Worm (Caenorhabditis elegans) whole organism, midembryonic: ENCODE measurements around the gene bath-1.
"Not testable (repeated sequence)": the region's sequence is repeated elsewhere in the genome, so short reads cannot be mapped to it uniquely, and the experiment has no call there.

Experiments
- T22C8.4 ChIP-seq: fragments of 200-800 bp; sonication (Bioruptor generic); IDR thresholded peaks from 2 replicates; pipeline ENCODE4 v1.3.6; 2022; ENCODE audit warnings: missing genetic modification characterization, missing compliant biosample characterization
- cog-1 ChIP-seq: sonication (generic microtip); optimal IDR thresholded peaks from 2 replicates; lab custom pipeline; 2016; ENCODE audit warnings: missing genetic modification characterization, missing compliant biosample characterization
- flt-1 ChIP-seq: fragments of 200-800 bp; sonication (Bioruptor generic); IDR thresholded peaks from 2 replicates; pipeline ENCODE4 v1.3.6; 2022; ENCODE audit warnings: missing genetic modification characterization, missing compliant biosample characterization
- med-1 ChIP-seq: sonication (generic microtip); optimal IDR thresholded peaks from 2 replicates; lab custom pipeline; 2017; ENCODE audit warnings: missing genetic modification characterization, mild to moderate bottlenecking, missing compliant biosample characterization, antibody characterized with exemption, missing genetic modification reagents; ENCODE audit not compliant: insufficient read depth
- ztf-23 ChIP-seq: fragments of 200-800 bp; sonication (Bioruptor generic); IDR thresholded peaks from 2 replicates; pipeline ENCODE4 v1.3.6; 2022; ENCODE audit warnings: missing genetic modification reagents, missing genetic modification characterization, missing compliant biosample characterization
- ztf-29 ChIP-seq: fragments of 200-800 bp; sonication (Bioruptor generic); IDR thresholded peaks from 2 replicates; pipeline ENCODE4 v1.3.6; 2022; ENCODE audit warnings: missing genetic modification reagents, missing genetic modification characterization, missing compliant biosample characterization

DNA sequence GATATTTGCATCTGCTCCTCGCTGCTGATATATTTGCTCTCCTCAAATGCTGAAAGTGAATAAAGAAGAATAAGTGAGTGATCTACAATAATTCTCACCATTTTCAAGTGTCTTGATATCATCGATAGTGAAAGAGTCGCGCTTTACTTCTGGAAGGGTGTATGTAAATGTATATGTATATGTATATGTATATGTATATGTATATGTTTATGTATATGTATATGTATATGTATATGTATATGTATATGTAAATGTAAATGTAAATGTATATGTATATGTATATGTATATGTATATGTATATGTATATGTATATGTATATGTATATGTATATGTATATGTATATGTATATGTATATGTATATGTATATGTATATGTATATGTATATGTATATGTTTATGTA lies 27.9 kb downstream of the bath-1 start, which contains the start of gene ceh-84:
- TF ChIP-seq med-1 (GFP tag; lab: Kevin White, UChicago); ztf-23 (GFP tag; lab: Robert Waterston, UW); cog-1; flt-1 (GFP tag; lab: Robert Waterston, UW); ztf-29 (GFP tag; lab: Robert Waterston, UW); T22C8.4: not testable (repeated sequence)
